Worm (Caenorhabditis elegans) whole organism, L2 larva: ENCODE results near the gene fbxa-214.

Experiments used
- R02D3.7 ChIP-seq: fragments of 150-350 bp; optimal IDR thresholded peaks from 2 replicates; lab custom pipeline; 2014; ENCODE audit warnings: missing biosample characterization, missing genetic modification characterization
- lin-11 ChIP-seq: fragments of 150-350 bp; sonication (generic microtip); optimal IDR thresholded peaks from 2 replicates; lab custom pipeline; 2014; ENCODE audit warnings: missing biosample characterization, missing genetic modification characterization, inconsistent platforms, mixed read lengths
- snpc-4 ChIP-seq: fragments of 150-350 bp; optimal IDR thresholded peaks from 2 replicates; lab custom pipeline; 2014; ENCODE audit warnings: missing biosample characterization, missing genetic modification characterization
- unc-39 ChIP-seq: fragments of 150-350 bp; optimal IDR thresholded peaks from 2 replicates; lab custom pipeline; 2014; ENCODE audit warnings: missing biosample characterization, missing genetic modification characterization
- ztf-4 ChIP-seq: fragments of 150-350 bp; optimal IDR thresholded peaks from 2 replicates; lab custom pipeline; 2014; ENCODE audit warnings: missing biosample characterization, missing genetic modification characterization

- TF ChIP-seq lin-11 (tag; lab: Kevin White, UChicago) (peak; percentile 90), ztf-4 (tag; lab: Kevin White, UChicago) (peak; percentile 70), unc-39 (tag; lab: Kevin White, UChicago) (no peak), snpc-4 (tag; lab: Kevin White, UChicago) (peak; percentile 57), R02D3.7 (tag; lab: Kevin White, UChicago) (peak; percentile 56)
Measured at ce11 chrV:6100492-6101004, 30.7 kb upstream of the fbxa-214 start, which contains the start of gene crt-1.
